Fruit fly (Drosophila melanogaster) whole organism, embryonic: ENCODE measurements around the gene AGO2.

Experiments
- Abd-B ChIP-seq: fragments of 200-800 bp; sonication (Bioruptor generic); optimal IDR thresholded peaks from 2 replicates; lab custom pipeline; 2018; ENCODE audit warnings: missing biosample characterization, mild to moderate bottlenecking, missing genetic modification characterization, moderate library complexity
- Adf1 ChIP-seq: fragments of 200-800 bp; sonication (Bioruptor generic); IDR thresholded peaks from 2 replicates; pipeline ENCODE4 v1.3.6; 2022; ENCODE audit warnings: missing biosample characterization, missing genetic modification characterization
- CG10979 ChIP-seq: fragments of 200-800 bp; sonication (Bioruptor generic); optimal IDR thresholded peaks from 2 replicates; lab custom pipeline; 2018; ENCODE audit warnings: missing biosample characterization, mild to moderate bottlenecking, missing genetic modification characterization, moderate library complexity
- CG12391 ChIP-seq: fragments of 200-800 bp; sonication (Bioruptor generic); optimal IDR thresholded peaks from 3 replicates; lab custom pipeline; 2018; ENCODE audit warnings: missing biosample characterization, mild to moderate bottlenecking, missing genetic modification characterization, moderate library complexity
- CG14860 ChIP-seq: fragments of 200-800 bp; sonication (Bioruptor generic); IDR thresholded peaks from 3 replicates; pipeline ENCODE4 v1.3.6; 2022; ENCODE audit warnings: missing biosample characterization, missing genetic modification characterization; ENCODE audit not compliant: partially characterized antibody
- CG17612 ChIP-seq: fragments of 200-800 bp; sonication (Bioruptor generic); IDR thresholded peaks from 2 replicates; pipeline ENCODE4 v1.3.6; 2022; ENCODE audit warnings: missing biosample characterization, missing genetic modification characterization
- CG18476 ChIP-seq: fragments of 200-800 bp; sonication (Bioruptor generic); optimal IDR thresholded peaks from 2 replicates; lab custom pipeline; 2016; ENCODE audit warnings: missing biosample characterization, mild to moderate bottlenecking, missing genetic modification characterization
- CG18764 ChIP-seq: fragments of 200-800 bp; sonication (Bioruptor generic); optimal IDR thresholded peaks from 3 replicates; lab custom pipeline; 2016; ENCODE audit warnings: missing biosample characterization, missing genetic modification characterization
- CG2120 ChIP-seq: fragments of 200-800 bp; sonication (Bioruptor generic); optimal IDR thresholded peaks from 3 replicates; lab custom pipeline; 2016; ENCODE audit warnings: missing biosample characterization, missing genetic modification characterization
- CG2875 ChIP-seq: fragments of 200-800 bp; sonication (Bioruptor generic); optimal IDR thresholded peaks from 2 replicates; lab custom pipeline; 2017; ENCODE audit warnings: missing biosample characterization, mild to moderate bottlenecking, missing genetic modification characterization, missing genetic modification reagents
- CG30020 ChIP-seq: fragments of 200-800 bp; optimal IDR thresholded peaks from 2 replicates; lab custom pipeline; 2019; ENCODE audit warnings: missing biosample characterization, mild to moderate bottlenecking, missing genetic modification characterization, moderate library complexity
- CG3065 ChIP-seq: fragments of 200-800 bp; sonication (Bioruptor generic); optimal IDR thresholded peaks from 2 replicates; lab custom pipeline; 2016; ENCODE audit warnings: missing biosample characterization, missing genetic modification characterization
- CG32772 ChIP-seq: fragments of 200-800 bp; sonication (Bioruptor generic); IDR thresholded peaks from 2 replicates; pipeline ENCODE4 v1.3.6; 2022; ENCODE audit warnings: missing biosample characterization, missing genetic modification characterization
- CG4404 ChIP-seq: fragments of 200-800 bp; sonication (Bioruptor generic); IDR thresholded peaks from 2 replicates; pipeline ENCODE4 v1.3.6; 2022; ENCODE audit warnings: missing biosample characterization, missing genetic modification characterization
- CG5953 ChIP-seq: fragments of 200-800 bp; sonication (Bioruptor generic); IDR thresholded peaks from 2 replicates; pipeline ENCODE4 v1.3.6; 2022; ENCODE audit warnings: missing biosample characterization, missing genetic modification characterization
- CG7987 ChIP-seq: fragments of 200-800 bp; sonication (Bioruptor generic); optimal IDR thresholded peaks from 2 replicates; lab custom pipeline; 2018; ENCODE audit warnings: missing biosample characterization, mild to moderate bottlenecking, missing genetic modification characterization, moderate library complexity
- D19B ChIP-seq: fragments of 200-800 bp; sonication (Bioruptor generic); optimal IDR thresholded peaks from 2 replicates; lab custom pipeline; 2017; ENCODE audit warnings: missing biosample characterization, mild to moderate bottlenecking, missing genetic modification characterization
- Doc3 ChIP-seq: fragments of 200-800 bp; sonication (Bioruptor generic); IDR thresholded peaks from 3 replicates; pipeline ENCODE4 v1.3.6; 2022; ENCODE audit warnings: missing biosample characterization, missing genetic modification characterization; ENCODE audit not compliant: partially characterized antibody
- E2f2 ChIP-seq: fragments of 200-800 bp; sonication (Bioruptor generic); IDR thresholded peaks from 2 replicates; pipeline ENCODE4 v1.3.6; 2022; ENCODE audit warnings: missing biosample characterization, missing genetic modification characterization
- Fer1 ChIP-seq: fragments of 200-800 bp; sonication (Bioruptor generic); optimal IDR thresholded peaks from 2 replicates; lab custom pipeline; 2017; ENCODE audit warnings: missing biosample characterization, mild to moderate bottlenecking, missing genetic modification characterization
- H2.0 ChIP-seq: fragments of 200-800 bp; sonication (Bioruptor generic); IDR thresholded peaks from 2 replicates; pipeline ENCODE4 v1.3.6; 2022; ENCODE audit warnings: missing biosample characterization, missing genetic modification characterization
- MBD-R2 ChIP-seq: fragments of 200-800 bp; sonication (Bioruptor generic); IDR thresholded peaks from 2 replicates; pipeline ENCODE4 v1.3.6; 2022; ENCODE audit warnings: missing biosample characterization, missing genetic modification characterization
- NK7.1 ChIP-seq: fragments of 200-800 bp; sonication (Bioruptor generic); optimal IDR thresholded peaks from 3 replicates; lab custom pipeline; 2016; ENCODE audit warnings: missing biosample characterization, missing genetic modification characterization
- Oli ChIP-seq: fragments of 200-800 bp; sonication (Bioruptor generic); optimal IDR thresholded peaks from 2 replicates; lab custom pipeline; 2018; ENCODE audit warnings: missing biosample characterization, mild to moderate bottlenecking, missing genetic modification characterization, moderate library complexity
- Opbp ChIP-seq: fragments of 200-800 bp; sonication (Bioruptor generic); IDR thresholded peaks from 3 replicates; pipeline ENCODE4 v1.3.6; 2022; ENCODE audit warnings: missing biosample characterization, missing genetic modification characterization; ENCODE audit not compliant: partially characterized antibody
- Scr ChIP-seq: fragments of 200-800 bp; sonication (Bioruptor generic); IDR thresholded peaks from 2 replicates; pipeline ENCODE4 v1.3.6; 2022; ENCODE audit warnings: missing biosample characterization, missing genetic modification characterization; ENCODE audit not compliant: partially characterized antibody
- Vsx1 ChIP-seq: fragments of 200-800 bp; sonication (Bioruptor generic); optimal IDR thresholded peaks from 2 replicates; lab custom pipeline; 2017; ENCODE audit warnings: missing biosample characterization, mild to moderate bottlenecking, missing genetic modification characterization, missing genetic modification reagents
- YL-1 ChIP-seq: fragments of 200-800 bp; sonication (Bioruptor generic); optimal IDR thresholded peaks from 3 replicates; lab custom pipeline; 2017; ENCODE audit warnings: missing biosample characterization, mild to moderate bottlenecking, missing genetic modification characterization
- ap ChIP-seq: fragments of 200-800 bp; sonication (Bioruptor generic); IDR thresholded peaks from 2 replicates; pipeline ENCODE4 v1.3.6; 2022; ENCODE audit warnings: missing biosample characterization, missing genetic modification characterization
- bab2 ChIP-seq: fragments of 200-800 bp; sonication (Bioruptor generic); optimal IDR thresholded peaks from 2 replicates; lab custom pipeline; 2016; ENCODE audit warnings: missing biosample characterization, missing genetic modification characterization
- cad ChIP-seq: fragments of >200 bp; optimal IDR thresholded peaks from 2 replicates; lab custom pipeline; 2017; ENCODE audit warnings: missing biosample characterization, missing genetic modification characterization
- gcm ChIP-seq: fragments of 200-800 bp; sonication (Bioruptor generic); optimal IDR thresholded peaks from 2 replicates; lab custom pipeline; 2019; ENCODE audit warnings: missing biosample characterization, mild to moderate bottlenecking, missing genetic modification characterization, moderate library complexity
- gem ChIP-seq: fragments of 200-800 bp; sonication (Bioruptor generic); optimal IDR thresholded peaks from 2 replicates; lab custom pipeline; 2019; ENCODE audit warnings: missing biosample characterization, mild to moderate bottlenecking, missing genetic modification characterization, moderate library complexity
- hth ChIP-seq: fragments of >200 bp; optimal IDR thresholded peaks from 2 replicates; lab custom pipeline; 2017; ENCODE audit warnings: inconsistent platforms
- klu ChIP-seq: fragments of 200-800 bp; sonication (Bioruptor generic); IDR thresholded peaks from 2 replicates; pipeline ENCODE4 v1.3.6; 2022; ENCODE audit warnings: missing biosample characterization, missing genetic modification characterization
- lmd ChIP-seq: fragments of 200-800 bp; sonication (Bioruptor generic); IDR thresholded peaks from 2 replicates; pipeline ENCODE4 v1.3.6; 2022; ENCODE audit warnings: missing biosample characterization, missing genetic modification characterization
- nau ChIP-seq: fragments of 200-800 bp; sonication (Bioruptor generic); optimal IDR thresholded peaks from 3 replicates; lab custom pipeline; 2017; ENCODE audit warnings: missing biosample characterization, mild to moderate bottlenecking, missing genetic modification characterization, missing genetic modification reagents
- nmo ChIP-seq: fragments of 200-800 bp; sonication (Bioruptor generic); optimal IDR thresholded peaks from 2 replicates; lab custom pipeline; 2018; ENCODE audit warnings: missing biosample characterization, mild to moderate bottlenecking, missing genetic modification characterization, moderate library complexity
- onecut ChIP-seq: fragments of 200-800 bp; sonication (Bioruptor generic); IDR thresholded peaks from 2 replicates; pipeline ENCODE4 v1.3.6; 2022; ENCODE audit warnings: missing biosample characterization, missing genetic modification characterization
- org-1 ChIP-seq: fragments of 200-800 bp; sonication (Bioruptor generic); optimal IDR thresholded peaks from 2 replicates; lab custom pipeline; 2017; ENCODE audit warnings: missing biosample characterization, missing genetic modification characterization
- rib ChIP-seq: fragments of 200-800 bp; sonication (Bioruptor generic); IDR thresholded peaks from 2 replicates; pipeline ENCODE4 v1.3.6; 2022; ENCODE audit warnings: missing biosample characterization, missing genetic modification characterization
- scrt ChIP-seq: fragments of 200-800 bp; sonication (Bioruptor generic); optimal IDR thresholded peaks from 2 replicates; lab custom pipeline; 2018; ENCODE audit warnings: missing biosample characterization, mild to moderate bottlenecking, missing genetic modification characterization, moderate library complexity
- sd ChIP-seq: fragments of 200-800 bp; sonication (Bioruptor generic); optimal IDR thresholded peaks from 3 replicates; lab custom pipeline; 2018; ENCODE audit warnings: missing biosample characterization, mild to moderate bottlenecking, missing genetic modification characterization, moderate library complexity
- seq ChIP-seq: fragments of 200-800 bp; sonication (Bioruptor generic); IDR thresholded peaks from 2 replicates; pipeline ENCODE4 v1.3.6; 2022; ENCODE audit warnings: missing biosample characterization, missing genetic modification characterization
- slbo ChIP-seq: fragments of 200-800 bp; sonication (Bioruptor generic); IDR thresholded peaks from 2 replicates; pipeline ENCODE4 v1.3.6; 2022; ENCODE audit warnings: missing biosample characterization, missing genetic modification characterization
- usp ChIP-seq: fragments of >200 bp; optimal IDR thresholded peaks from 2 replicates; lab custom pipeline; 2017; ENCODE audit warnings: missing biosample characterization, missing genetic modification characterization
- z ChIP-seq: fragments of 200-800 bp; sonication (Bioruptor generic); IDR thresholded peaks from 3 replicates; pipeline ENCODE4 v1.3.6; 2022; ENCODE audit warnings: missing biosample characterization, missing genetic modification characterization
- zen2 ChIP-seq: fragments of 200-800 bp; sonication (Bioruptor generic); IDR thresholded peaks from 3 replicates; pipeline ENCODE4 v1.3.6; 2022; ENCODE audit warnings: missing biosample characterization, missing genetic modification characterization; ENCODE audit not compliant: partially characterized antibody
- zfh2 ChIP-seq: fragments of 200-800 bp; sonication (Bioruptor generic); optimal IDR thresholded peaks from 2 replicates; lab custom pipeline; 2016; ENCODE audit warnings: missing biosample characterization, missing genetic modification characterization

AGO2 gene

dm6 chr3L:15534274-15535227 is 19.4 kb upstream of the AGO2 start (continued):
- TF ChIP-seq CG14860 (GFP tag; lab: Robert Waterston, UW), result no peak
- TF ChIP-seq CG30020 (tag; lab: Kevin White, UChicago), result no peak
- TF ChIP-seq CG3065 (GFP tag; lab: Kevin White, UChicago), result no peak
- TF ChIP-seq Vsx1 (GFP tag; lab: Kevin White, UChicago), result peak; percentile 48
- 0 out of 2 replicates have a peak, but pooled peaks have one; percentile 16 for TF ChIP-seq seq
- no peak for TF ChIP-seq Fer1
- TF ChIP-seq gcm (GFP tag; lab: Kevin White, UChicago), result peak; percentile 53
- TF ChIP-seq CG5953, result no peak
- TF ChIP-seq Oli (tag; lab: Kevin White, UChicago), result peak; percentile 82
- TF ChIP-seq CG17612 (GFP tag; lab: Robert Waterston, UW), result no peak
- peak; percentile 59 for TF ChIP-seq zfh2
- TF ChIP-seq rib (GFP tag; lab: Robert Waterston, UW), result no peak
- TF ChIP-seq klu (GFP tag; lab: Robert Waterston, UW), result no peak
- no peak for TF ChIP-seq z (GFP tag; lab: Robert Waterston, UW)
- peak; percentile 50 for TF ChIP-seq scrt (GFP tag; lab: Kevin White, UChicago)
- TF ChIP-seq YL-1, result no peak
- no peak for TF ChIP-seq usp (GFP tag; lab: Kevin White, UChicago)
- TF ChIP-seq CG18764 (GFP tag; lab: Kevin White, UChicago), result no peak
- TF ChIP-seq Abd-B (GFP tag; lab: Kevin White, UChicago), result peak; percentile 68
- TF ChIP-seq Opbp, result no peak
- no peak for TF ChIP-seq Scr (GFP tag; lab: Robert Waterston, UW)
- no peak for TF ChIP-seq E2f2 (GFP tag; lab: Robert Waterston, UW)
- peak; percentile 69 for TF ChIP-seq CG12391 (tag; lab: Kevin White, UChicago)
- TF ChIP-seq sd (tag; lab: Kevin White, UChicago), result peak; percentile 95
- no peak for TF ChIP-seq zen2 (GFP tag; lab: Robert Waterston, UW)
- no peak for TF ChIP-seq CG4404 (GFP tag; lab: Robert Waterston, UW)
- TF ChIP-seq lmd (GFP tag; lab: Robert Waterston, UW), result peak; percentile 58; the same call in 1 of the 2 replicates
- peak; percentile 62 for TF ChIP-seq CG10979 (tag; lab: Kevin White, UChicago)
- TF ChIP-seq onecut (GFP tag; lab: Robert Waterston, UW), result no peak
- peak; percentile 99 for TF ChIP-seq D19B (GFP tag; lab: Kevin White, UChicago)
- no peak for TF ChIP-seq cad (GFP tag; lab: Kevin White, UChicago)
- no peak for TF ChIP-seq MBD-R2 (GFP tag; lab: Robert Waterston, UW)
- 0 out of 2 replicates have a peak, but pooled peaks have one; percentile 7 for TF ChIP-seq ap (GFP tag; lab: Robert Waterston, UW)
- peak; percentile 76 for TF ChIP-seq CG2120 (GFP tag; lab: Kevin White, UChicago)
- TF ChIP-seq CG32772 (GFP tag; lab: Robert Waterston, UW), result no peak; the same call in none of the 2 replicates
- TF ChIP-seq CG7987 (GFP tag; lab: Kevin White, UChicago), result no peak
- peak; percentile 16 for TF ChIP-seq nau (GFP tag; lab: Kevin White, UChicago)
- no peak for TF ChIP-seq NK7.1
- TF ChIP-seq Doc3 (GFP tag; lab: Robert Waterston, UW), result no peak
- peak; percentile 80 for TF ChIP-seq nmo
- TF ChIP-seq gem, result peak; percentile 83
- TF ChIP-seq CG2875, result no peak
- TF ChIP-seq hth (lab: Kevin White, UChicago), result no peak
- peak; percentile 46 for TF ChIP-seq CG18476 (GFP tag; lab: Kevin White, UChicago)
- TF ChIP-seq slbo, result peak; percentile 56
- TF ChIP-seq Adf1 (GFP tag; lab: Robert Waterston, UW), result peak; percentile 73
- TF ChIP-seq H2.0 (GFP tag; lab: Robert Waterston, UW), result peak; percentile 29; the same call in 1 of the 2 replicates
- peak; percentile 65 for TF ChIP-seq org-1 (GFP tag; lab: Kevin White, UChicago)
- TF ChIP-seq bab2 (GFP tag; lab: Kevin White, UChicago), result peak; percentile 61
